Fruit fly (Drosophila melanogaster): Measurements from ENCODE around the gene Pa1.

The Pa1 gene

dm6 chrX:11389494-11390447 lies 30.7 kb downstream of the Pa1 start:
- TF ChIP-seq EcR (GFP tag; optimal IDR thresholded peaks at IDR 0.05) (no peak), Dll (optimal IDR thresholded peaks at IDR 0.05) (peak; percentile 81)

dm6 chrX:11390625-11391363 lies 31.8 kb downstream of the Pa1 start:
- no peak for TF ChIP-seq psq (optimal IDR thresholded peaks at IDR 0.05)

- TF ChIP-seq Dll (optimal IDR thresholded peaks at IDR 0.05): no peak
- no peak for TF ChIP-seq psq (optimal IDR thresholded peaks at IDR 0.05)
- TF ChIP-seq pan (optimal IDR thresholded peaks at IDR 0.05): no peak
- TF ChIP-seq usp (GFP tag; optimal IDR thresholded peaks at IDR 0.05): no peak
- TF ChIP-seq EcR (GFP tag; optimal IDR thresholded peaks at IDR 0.05): no peak
- TF ChIP-seq CG8478 (optimal IDR thresholded peaks at IDR 0.05): no peak
Measured at dm6 chrX:11391364-11391915, 32.4 kb downstream of the Pa1 start.

- TF ChIP-seq Dll (optimal IDR thresholded peaks at IDR 0.05): no peak
- no peak for TF ChIP-seq CG8478 (optimal IDR thresholded peaks at IDR 0.05)
- TF ChIP-seq pan (optimal IDR thresholded peaks at IDR 0.05): no peak
- TF ChIP-seq EcR (GFP tag; optimal IDR thresholded peaks at IDR 0.05): no peak
- TF ChIP-seq psq (optimal IDR thresholded peaks at IDR 0.05): no peak
- TF ChIP-seq usp (GFP tag; optimal IDR thresholded peaks at IDR 0.05): no peak
Measured at dm6 chrX:11393003-11393620, 34.1 kb downstream of the Pa1 start.

dm6 chrX:11404247-11404646 lies 45.2 kb downstream of the Pa1 start:
- TF ChIP-seq EcR (GFP tag; optimal IDR thresholded peaks at IDR 0.05) (no peak), CG8478 (optimal IDR thresholded peaks at IDR 0.05) (no peak), Dll (optimal IDR thresholded peaks at IDR 0.05) (no peak), pan (optimal IDR thresholded peaks at IDR 0.05) (no peak), psq (optimal IDR thresholded peaks at IDR 0.05) (no peak), usp (GFP tag; optimal IDR thresholded peaks at IDR 0.05) (no peak)

dm6 chrX:11409647-11410046 lies 50.6 kb downstream of the Pa1 start, which contains the start of gene CG15196:
Gene CG15196 (plus strand): TSS chrX:11409947.
- TF ChIP-seq CG8478 (optimal IDR thresholded peaks at IDR 0.05): no peak
- no peak for TF ChIP-seq psq (optimal IDR thresholded peaks at IDR 0.05)
- TF ChIP-seq EcR (GFP tag; optimal IDR thresholded peaks at IDR 0.05): no peak
- no peak for TF ChIP-seq usp (GFP tag; optimal IDR thresholded peaks at IDR 0.05)
- no peak for TF ChIP-seq Dll (optimal IDR thresholded peaks at IDR 0.05)
- TF ChIP-seq pan (optimal IDR thresholded peaks at IDR 0.05): no peak

Measured in whole organism.